Fruit fly (Drosophila melanogaster): ENCODE data around the gene CG13075.

Gene CG13075

dm6 chr3L:16090330-16090803 lies 6.6 kb downstream of the CG13075 start, which contains the start of the genes CG5235 and ClC-c:
CG5235 (minus strand) TSS chr3L:16090392.
ClC-c (plus strand) TSS chr3L:16090454.
- peak; percentile 39 for TF ChIP-seq noc (tag; optimal IDR thresholded peaks at IDR 0.05)

- no peak for TF ChIP-seq noc (tag; optimal IDR thresholded peaks at IDR 0.05)
Measured at dm6 chr3L:16097393-16097884, 13.6 kb downstream of the CG13075 start, which contains the start of the genes CG13074 and ATPsynbetaL. CG13074 (minus strand) TSS chr3L:16097493. ATPsynbetaL (plus strand) TSS chr3L:16097834.

dm6 chr3L:16100059-16100458 lies 16.3 kb downstream of the CG13075 start, which contains the start of gene IleRS-m:
IleRS-m (plus strand) TSS chr3L:16100280.
- TF ChIP-seq noc (tag; optimal IDR thresholded peaks at IDR 0.05): no peak

dm6 chr3L:16105528-16105927 lies 21.7 kb downstream of the CG13075 start, which contains the start of the genes IntS9 and CG43295:
IntS9 (minus strand) TSS chr3L:16105627.
CG43295 (plus strand) TSS chr3L:16105852.
- TF ChIP-seq noc (tag; optimal IDR thresholded peaks at IDR 0.05): no peak

- no peak for TF ChIP-seq noc (tag; optimal IDR thresholded peaks at IDR 0.05)
Measured at dm6 chr3L:16112069-16112820, 28.5 kb downstream of the CG13075 start, which contains the start of gene Zn72D. Zn72D (minus strand) TSS chr3L:16112626.

- no peak for TF ChIP-seq noc (tag; optimal IDR thresholded peaks at IDR 0.05)
Measured at dm6 chr3L:16113003-16113606, 29.3 kb downstream of the CG13075 start, which contains the start of gene Taf4. Taf4 (plus strand) TSS chr3L:16113212.

dm6 chr3L:16113607-16114337 lies 30.0 kb downstream of the CG13075 start:
- no peak for TF ChIP-seq noc (tag; optimal IDR thresholded peaks at IDR 0.05)

- no peak for TF ChIP-seq noc (tag; optimal IDR thresholded peaks at IDR 0.05)
Measured at dm6 chr3L:16121791-16122190, 38.0 kb downstream of the CG13075 start, which contains the start of gene Strump. Strump (plus strand) TSS chr3L:16122002.

dm6 chr3L:16128481-16128972 lies 44.7 kb downstream of the CG13075 start, which contains the start of gene Pgm1:
Pgm1 (minus strand) TSS chr3L:16128531.
- peak; percentile 87 for TF ChIP-seq noc (tag; optimal IDR thresholded peaks at IDR 0.05)

dm6 chr3L:16128973-16129745 lies 45.4 kb downstream of the CG13075 start, which contains the start of gene SsRbeta:
SsRbeta (plus strand) TSS chr3L:16129617.
- TF ChIP-seq noc (tag; optimal IDR thresholded peaks at IDR 0.05): no peak

- TF ChIP-seq noc (tag; optimal IDR thresholded peaks at IDR 0.05): peak; percentile 43
Measured at dm6 chr3L:16131264-16132066, 47.7 kb downstream of the CG13075 start, which contains the start of the genes Trs20 and elg1. Trs20 (minus strand) TSS chr3L:16131632. elg1 (plus strand) TSS chr3L:16132028.

- TF ChIP-seq noc (tag; optimal IDR thresholded peaks at IDR 0.05): no peak
Measured at dm6 chr3L:16132067-16132418, 48.2 kb downstream of the CG13075 start.

Data from whole organism, larva.